Fruit fly (Drosophila melanogaster): ENCODE measurements around the gene CG12105.
A peak's percentile ranks its signal among the peaks of the same experiment; 100 is the strongest.

Gene CG12105

DNA sequence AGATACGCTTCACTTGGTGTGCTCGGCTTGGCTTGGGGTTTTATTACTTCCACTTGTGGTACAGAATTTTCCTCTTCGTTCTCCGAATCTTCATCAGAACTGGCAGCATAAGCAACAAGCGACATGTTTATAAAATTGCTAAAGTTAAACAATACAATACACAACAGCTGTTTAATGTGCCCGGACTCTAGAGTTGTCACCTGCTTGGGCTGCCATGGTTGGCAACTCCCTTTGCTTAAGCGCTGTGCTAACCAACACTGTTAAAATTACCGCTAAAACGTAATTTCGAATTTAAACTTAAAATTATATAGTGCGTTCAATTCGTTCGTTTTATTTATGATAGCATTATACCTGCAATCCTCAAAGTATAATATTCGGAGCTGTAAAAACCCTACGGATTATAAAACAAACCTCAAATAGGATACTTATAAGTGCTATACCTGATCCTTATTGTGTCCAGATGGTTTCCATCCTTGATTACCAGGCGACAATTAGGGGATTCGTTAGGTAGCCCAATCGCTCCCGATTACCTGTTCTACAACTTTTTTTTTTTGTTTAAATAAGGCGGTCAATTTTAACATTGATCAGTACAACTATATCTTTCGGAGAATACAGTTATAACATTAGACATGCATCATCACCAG lies 31.8 kb upstream of the CG12105 start, which contains the start of the genes CG17249 and Bro (continued):
- TF ChIP-seq prd (optimal IDR thresholded peaks at IDR 0.05), result no peak
- TF ChIP-seq prd (GFP tag; IDR thresholded peaks at IDR 0.05), result no peak
- TF ChIP-seq bab2 (GFP tag; optimal IDR thresholded peaks at IDR 0.05), result peak; percentile 14
- TF ChIP-seq CG11560 (tag; IDR thresholded peaks at IDR 0.05), result no peak
- TF ChIP-seq sisA (GFP tag; IDR thresholded peaks at IDR 0.05), result no peak
- no peak for TF ChIP-seq GATAe (GFP tag; conservative IDR thresholded peaks at IDR 0.05)
- no peak for TF ChIP-seq cwo (GFP tag; optimal IDR thresholded peaks at IDR 0.05)
- no peak for TF ChIP-seq Fer3 (tag; optimal IDR thresholded peaks at IDR 0.05)
- TF ChIP-seq ind (GFP tag; optimal IDR thresholded peaks at IDR 0.05), result no peak
- no peak for TF ChIP-seq bsh (GFP tag; optimal IDR thresholded peaks at IDR 0.05)
- no peak for TF ChIP-seq grn (GFP tag; optimal IDR thresholded peaks at IDR 0.05)
- TF ChIP-seq Xrp1 (GFP tag; IDR thresholded peaks at IDR 0.05), result no peak
- no peak for TF ChIP-seq aop (GFP tag; IDR thresholded peaks at IDR 0.05)
- peak; percentile 13 for TF ChIP-seq grau (tag; optimal IDR thresholded peaks at IDR 0.05)
- no peak for TF ChIP-seq nom (GFP tag; optimal IDR thresholded peaks at IDR 0.05)
- TF ChIP-seq CG17568 (GFP tag; optimal IDR thresholded peaks at IDR 0.05), result no peak
- TF ChIP-seq kni (GFP tag; optimal IDR thresholded peaks at IDR 0.05), result no peak
- no peak for TF ChIP-seq disco-r (GFP tag; optimal IDR thresholded peaks at IDR 0.05)
- no peak for TF ChIP-seq ato (GFP tag; IDR thresholded peaks at IDR 0.05; ENCODE audit: partially characterized antibody)
- TF ChIP-seq HmgZ (tag; optimal IDR thresholded peaks at IDR 0.05), result peak; percentile 80
- no peak for TF ChIP-seq odd (GFP tag; optimal IDR thresholded peaks at IDR 0.05)
- TF ChIP-seq Nf-YB (GFP tag; optimal IDR thresholded peaks at IDR 0.05), result no peak
- no peak for TF ChIP-seq BtbVII (GFP tag; optimal IDR thresholded peaks at IDR 0.05)
- TF ChIP-seq CG17186 (GFP tag; optimal IDR thresholded peaks at IDR 0.05), result peak; percentile 49
- TF ChIP-seq H2.0 (GFP tag; IDR thresholded peaks at IDR 0.05), result no peak
- no peak for TF ChIP-seq sima (GFP tag; optimal IDR thresholded peaks at IDR 0.05)
- no peak for TF ChIP-seq Fer2 (tag; optimal IDR thresholded peaks at IDR 0.05)
- peak; percentile 39 for TF ChIP-seq dm (GFP tag; optimal IDR thresholded peaks at IDR 0.05)
- no peak for TF ChIP-seq Lhr (GFP tag; optimal IDR thresholded peaks at IDR 0.05)
- no peak for TF ChIP-seq CG12299 (tag; optimal IDR thresholded peaks at IDR 0.05)
- TF ChIP-seq CG6813 (GFP tag; optimal IDR thresholded peaks at IDR 0.05), result no peak
- TF ChIP-seq CG2875 (GFP tag; optimal IDR thresholded peaks at IDR 0.05), result no peak
- TF ChIP-seq Hsf (GFP tag; optimal IDR thresholded peaks at IDR 0.05), result peak; percentile 45
- TF ChIP-seq HHEX (GFP tag; optimal IDR thresholded peaks at IDR 0.05), result no peak
- peak; percentile 14 for TF ChIP-seq tup (GFP tag; optimal IDR thresholded peaks at IDR 0.05)
- no peak for TF ChIP-seq CG16779 (GFP tag; IDR thresholded peaks at IDR 0.05)
- no peak for TF ChIP-seq Doc2 (GFP tag; IDR thresholded peaks at IDR 0.05)
- TF ChIP-seq Hr51 (GFP tag; optimal IDR thresholded peaks at IDR 0.05), result peak in 1 of 2 experiments; percentile 57
- TF ChIP-seq CG42726 (GFP tag; IDR thresholded peaks at IDR 0.05; ENCODE audit: partially characterized antibody), result no peak
- TF ChIP-seq CG17829 (tag; optimal IDR thresholded peaks at IDR 0.05), result peak; percentile 3
- no peak for TF ChIP-seq CG14667 (GFP tag; IDR thresholded peaks at IDR 0.05)
- TF ChIP-seq repo (GFP tag; optimal IDR thresholded peaks at IDR 0.05), result no peak
- TF ChIP-seq PHDP (tag; optimal IDR thresholded peaks at IDR 0.05), result no peak
- TF ChIP-seq CG13894 (tag; optimal IDR thresholded peaks at IDR 0.05), result no peak
- no peak for TF ChIP-seq CG9876 (GFP tag; optimal IDR thresholded peaks at IDR 0.05)
- peak; percentile 97 for TF ChIP-seq CG13624 (GFP tag; optimal IDR thresholded peaks at IDR 0.05)
- TF ChIP-seq CG2199 (GFP tag; IDR thresholded peaks at IDR 0.05), result no peak
- TF ChIP-seq Drgx (GFP tag; IDR thresholded peaks at IDR 0.05), result no peak
- peak; percentile 40 for TF ChIP-seq CG12659 (GFP tag; optimal IDR thresholded peaks at IDR 0.05)
- no peak for TF ChIP-seq sob (GFP tag; IDR thresholded peaks at IDR 0.05)
